Fruit fly (Drosophila melanogaster) whole organism, embryonic: ENCODE data around the gene CG5973.

Experiments used
- CG10321 ChIP-seq: fragments of 200-800 bp; sonication (Bioruptor generic); IDR thresholded peaks from 2 replicates; pipeline ENCODE4 v1.3.6; 2022; ENCODE audit warnings: missing biosample characterization, missing genetic modification characterization
- CG12104 ChIP-seq: fragments of 200-800 bp; sonication (Bioruptor generic); optimal IDR thresholded peaks from 3 replicates; lab custom pipeline; 2016; ENCODE audit warnings: missing biosample characterization, missing genetic modification characterization
- CG12219 ChIP-seq: fragments of 200-800 bp; sonication (Bioruptor generic); optimal IDR thresholded peaks from 3 replicates; lab custom pipeline; 2018; ENCODE audit warnings: missing biosample characterization, mild to moderate bottlenecking, missing genetic modification characterization
- CG1233 ChIP-seq: fragments of 200-800 bp; sonication (Bioruptor generic); optimal IDR thresholded peaks from 4 replicates; lab custom pipeline; 2018; ENCODE audit warnings: missing biosample characterization, mild to moderate bottlenecking, missing genetic modification characterization
- CG12659 ChIP-seq: fragments of 200-800 bp; sonication (Bioruptor generic); optimal IDR thresholded peaks from 3 replicates; lab custom pipeline; 2017; ENCODE audit warnings: mild to moderate bottlenecking, missing biosample characterization, missing genetic modification reagents, missing genetic modification characterization
- CG12744 ChIP-seq: fragments of 200-800 bp; sonication (Bioruptor generic); optimal IDR thresholded peaks from 2 replicates; lab custom pipeline; 2016; ENCODE audit warnings: missing biosample characterization, missing genetic modification characterization
- CG13287 ChIP-seq: fragments of 200-800 bp; sonication (Bioruptor generic); IDR thresholded peaks from 2 replicates; pipeline ENCODE4 v1.3.6; 2022; ENCODE audit warnings: missing biosample characterization, missing genetic modification characterization; ENCODE audit not compliant: partially characterized antibody
- CG14441 ChIP-seq: fragments of 200-800 bp; sonication (Bioruptor generic); IDR thresholded peaks from 2 replicates; pipeline ENCODE4 v1.3.6; 2022; ENCODE audit warnings: missing biosample characterization, missing genetic modification characterization
- CG17359 ChIP-seq: fragments of 200-800 bp; sonication (Bioruptor generic); optimal IDR thresholded peaks from 3 replicates; lab custom pipeline; 2018; ENCODE audit warnings: missing biosample characterization, mild to moderate bottlenecking, missing genetic modification characterization, moderate library complexity
- CG17802 ChIP-seq: fragments of 200-800 bp; sonication (Bioruptor generic); optimal IDR thresholded peaks from 2 replicates; lab custom pipeline; 2018; ENCODE audit warnings: missing biosample characterization, mild to moderate bottlenecking, missing genetic modification characterization, moderate library complexity
- CG17912 ChIP-seq: fragments of 200-800 bp; sonication (Bioruptor generic); optimal IDR thresholded peaks from 2 replicates; lab custom pipeline; 2018; ENCODE audit warnings: missing biosample characterization, mild to moderate bottlenecking, missing genetic modification characterization
- CG2712 ChIP-seq: fragments of 200-800 bp; optimal IDR thresholded peaks from 3 replicates; lab custom pipeline; 2019; ENCODE audit warnings: missing biosample characterization, mild to moderate bottlenecking, missing genetic modification characterization, moderate library complexity
- CG2889 ChIP-seq: fragments of 200-800 bp; sonication (Bioruptor generic); IDR thresholded peaks from 3 replicates; pipeline ENCODE4 v1.3.6; 2022; ENCODE audit warnings: missing biosample characterization, missing genetic modification characterization
- CG30020 ChIP-seq: fragments of 200-800 bp; optimal IDR thresholded peaks from 2 replicates; lab custom pipeline; 2019; ENCODE audit warnings: missing biosample characterization, mild to moderate bottlenecking, missing genetic modification characterization, moderate library complexity
- CG31388 ChIP-seq: fragments of 200-800 bp; sonication (Bioruptor generic); optimal IDR thresholded peaks from 2 replicates; lab custom pipeline; 2016; ENCODE audit warnings: missing biosample characterization, missing genetic modification characterization
- CG32772 ChIP-seq: fragments of 200-800 bp; sonication (Bioruptor generic); IDR thresholded peaks from 2 replicates; pipeline ENCODE4 v1.3.6; 2022; ENCODE audit warnings: missing biosample characterization, missing genetic modification characterization
- CG3838 ChIP-seq: fragments of 200-800 bp; sonication (Bioruptor generic); optimal IDR thresholded peaks from 3 replicates; lab custom pipeline; 2016; ENCODE audit warnings: missing biosample characterization, missing genetic modification characterization
- CG3847 ChIP-seq: fragments of 200-800 bp; sonication (Bioruptor generic); IDR thresholded peaks from 2 replicates; pipeline ENCODE4 v1.3.6; 2022; ENCODE audit warnings: missing biosample characterization, missing genetic modification characterization
- CG4404 ChIP-seq: fragments of 200-800 bp; sonication (Bioruptor generic); IDR thresholded peaks from 2 replicates; pipeline ENCODE4 v1.3.6; 2022; ENCODE audit warnings: missing biosample characterization, missing genetic modification characterization
- CG6254 ChIP-seq: fragments of 200-800 bp; sonication (Bioruptor generic); optimal IDR thresholded peaks from 3 replicates; lab custom pipeline; 2017; ENCODE audit warnings: mild to moderate bottlenecking, missing biosample characterization, missing genetic modification reagents, missing genetic modification characterization
- CG6813 ChIP-seq: fragments of 200-800 bp; sonication (Bioruptor generic); optimal IDR thresholded peaks from 2 replicates; lab custom pipeline; 2017; ENCODE audit warnings: missing biosample characterization, missing genetic modification characterization, mild to moderate bottlenecking, moderate library complexity, missing genetic modification reagents
- CG7786 ChIP-seq: fragments of 200-800 bp; sonication (Bioruptor generic); optimal IDR thresholded peaks from 2 replicates; lab custom pipeline; 2016; ENCODE audit warnings: missing biosample characterization, missing genetic modification characterization
- CG9817 ChIP-seq: fragments of 200-800 bp; sonication (Bioruptor generic); optimal IDR thresholded peaks from 2 replicates; lab custom pipeline; 2018; ENCODE audit warnings: missing biosample characterization, mild to moderate bottlenecking, missing genetic modification characterization, moderate library complexity
- CrebB ChIP-seq: fragments of 200-800 bp; sonication (Bioruptor generic); optimal IDR thresholded peaks from 3 replicates; lab custom pipeline; 2018; ENCODE audit warnings: missing biosample characterization, mild to moderate bottlenecking, missing genetic modification characterization
- Ets97D ChIP-seq: fragments of 200-800 bp; sonication (Bioruptor generic); optimal IDR thresholded peaks from 3 replicates; lab custom pipeline; 2016; ENCODE audit warnings: missing biosample characterization, missing genetic modification characterization
- HmgD ChIP-seq: fragments of 200-800 bp; sonication (Bioruptor generic); optimal IDR thresholded peaks from 3 replicates; lab custom pipeline; 2016; ENCODE audit warnings: missing biosample characterization, missing genetic modification characterization
- Lim3 ChIP-seq: fragments of 200-800 bp; sonication (Bioruptor generic); IDR thresholded peaks from 2 replicates; pipeline ENCODE4 v1.3.6; 2022; ENCODE audit warnings: missing biosample characterization, missing genetic modification characterization
- Lpt ChIP-seq: fragments of >200 bp; optimal IDR thresholded peaks from 2 replicates; lab custom pipeline; 2018; ENCODE audit warnings: missing biosample characterization, missing genetic modification characterization
- Neu2 ChIP-seq: fragments of 200-800 bp; sonication (Bioruptor generic); optimal IDR thresholded peaks from 3 replicates; lab custom pipeline; 2016; ENCODE audit warnings: missing biosample characterization, missing genetic modification characterization, borderline replicate concordance
- Optix ChIP-seq: fragments of 200-800 bp; sonication (Bioruptor generic); IDR thresholded peaks from 3 replicates; pipeline ENCODE4 v1.3.6; 2022; ENCODE audit warnings: missing biosample characterization, missing genetic modification characterization
- Side ChIP-seq: fragments of 200-800 bp; sonication (Bioruptor generic); optimal IDR thresholded peaks from 2 replicates; lab custom pipeline; 2016; ENCODE audit warnings: missing biosample characterization, missing genetic modification characterization
- TFAM ChIP-seq: fragments of 200-800 bp; sonication (Bioruptor generic); optimal IDR thresholded peaks from 2 replicates; lab custom pipeline; 2017; ENCODE audit warnings: missing biosample characterization, missing genetic modification characterization, inconsistent platforms
- Xrp1 ChIP-seq: fragments of 200-800 bp; sonication (Bioruptor generic); IDR thresholded peaks from 2 replicates; pipeline ENCODE4 v1.3.6; 2022; ENCODE audit warnings: missing biosample characterization, missing genetic modification characterization
- ab ChIP-seq: fragments of 200-800 bp; sonication (Bioruptor generic); optimal IDR thresholded peaks from 2 replicates; lab custom pipeline; 2016; ENCODE audit warnings: missing biosample characterization, missing genetic modification characterization
- br ChIP-seq: fragments of >200 bp; optimal IDR thresholded peaks from 2 replicates; lab custom pipeline; 2017
- cas ChIP-seq: fragments of 200-800 bp; sonication (Bioruptor generic); IDR thresholded peaks from 2 replicates; pipeline ENCODE4 v1.3.6; 2022; ENCODE audit warnings: missing biosample characterization, missing genetic modification characterization
- chm ChIP-seq: fragments of 200-800 bp; sonication (Bioruptor generic); IDR thresholded peaks from 2 replicates; pipeline ENCODE4 v1.3.6; 2022; ENCODE audit warnings: missing biosample characterization, missing genetic modification characterization
- dati ChIP-seq: fragments of 200-800 bp; sonication (Bioruptor generic); IDR thresholded peaks from 2 replicates; pipeline ENCODE4 v1.3.6; 2022; ENCODE audit warnings: missing biosample characterization, missing genetic modification characterization
- ftz-f1 ChIP-seq: fragments of 200-800 bp; sonication (Bioruptor generic); optimal IDR thresholded peaks from 2 replicates; lab custom pipeline; 2016; ENCODE audit warnings: missing biosample characterization, missing genetic modification characterization
- insv ChIP-seq, 2 experiments: fragments of 200-800 bp; sonication (Bioruptor generic); optimal IDR thresholded peaks; 3 replicates each; lab custom pipeline; 2016 to 2018; ENCODE audit warnings: missing biosample characterization in 2 of 2, missing genetic modification characterization in 2 of 2
- kay ChIP-seq: fragments of 200-800 bp; sonication (Bioruptor generic); optimal IDR thresholded peaks from 2 replicates; lab custom pipeline; 2016; ENCODE audit warnings: missing biosample characterization, missing genetic modification characterization
- lbe ChIP-seq: fragments of 200-800 bp; sonication (Bioruptor generic); optimal IDR thresholded peaks from 2 replicates; lab custom pipeline; 2016; ENCODE audit warnings: missing biosample characterization, mild to moderate bottlenecking, missing genetic modification characterization
- nom ChIP-seq: fragments of 200-800 bp; sonication (Bioruptor generic); optimal IDR thresholded peaks from 2 replicates; lab custom pipeline; 2017; ENCODE audit warnings: missing biosample characterization, missing genetic modification characterization, mild to moderate bottlenecking, moderate library complexity, missing genetic modification reagents
- pnt ChIP-seq: fragments of 200-800 bp; sonication (Bioruptor generic); optimal IDR thresholded peaks from 3 replicates; lab custom pipeline; 2016; ENCODE audit warnings: missing biosample characterization, missing genetic modification characterization
- pum ChIP-seq: fragments of 200-800 bp; sonication (Bioruptor generic); optimal IDR thresholded peaks from 2 replicates; lab custom pipeline; 2016; ENCODE audit warnings: missing biosample characterization, missing genetic modification characterization
- slp2 ChIP-seq: fragments of 200-800 bp; sonication (Bioruptor generic); optimal IDR thresholded peaks from 2 replicates; lab custom pipeline; 2016; ENCODE audit warnings: missing biosample characterization, missing genetic modification characterization
- toy ChIP-seq: fragments of 200-800 bp; sonication (Bioruptor generic); IDR thresholded peaks from 2 replicates; pipeline ENCODE4 v1.3.6; 2022; ENCODE audit warnings: missing biosample characterization, missing genetic modification characterization
- ttk ChIP-seq: fragments of 200-800 bp; sonication (Bioruptor generic); IDR thresholded peaks from 2 replicates; pipeline ENCODE4 v2.1.2; 2022; ENCODE audit warnings: missing biosample characterization, missing genetic modification characterization
- usp ChIP-seq: fragments of >200 bp; optimal IDR thresholded peaks from 2 replicates; lab custom pipeline; 2017; ENCODE audit warnings: missing biosample characterization, missing genetic modification characterization
- wdn ChIP-seq: fragments of 200-800 bp; sonication (Bioruptor generic); IDR thresholded peaks from 2 replicates; pipeline ENCODE4 v1.3.6; 2022; ENCODE audit warnings: missing biosample characterization, missing genetic modification characterization
- yki ChIP-seq: fragments of >200 bp; optimal IDR thresholded peaks from 3 replicates; lab custom pipeline; 2018
- zfh1 ChIP-seq: fragments of 200-800 bp; sonication (Bioruptor generic); IDR thresholded peaks from 3 replicates; pipeline ENCODE4 v1.3.6; 2022; ENCODE audit warnings: missing biosample characterization, missing genetic modification characterization

CG5973 gene

dm6 chr2L:7426326-7427066, 10.8 kb upstream of the CG5973 start, which contains the start of gene muc (continued):
- TF ChIP-seq Xrp1 (GFP tag; lab: Robert Waterston, UW) (peak; percentile 41; the same call in 1 of the 2 replicates), Ets97D (peak; percentile 62), dati (GFP tag; lab: Robert Waterston, UW) (no peak), CG14441 (GFP tag; lab: Robert Waterston, UW) (peak; percentile 24; the same call in 1 of the 2 replicates), Lim3 (GFP tag; lab: Robert Waterston, UW) (no peak), CG17912 (GFP tag; lab: Kevin White, UChicago) (no peak), TFAM (GFP tag; lab: Kevin White, UChicago) (no peak), CG12104 (GFP tag; lab: Kevin White, UChicago) (peak; percentile 30), CG17802 (tag; lab: Kevin White, UChicago) (peak; percentile 79), CG12219 (GFP tag; lab: Kevin White, UChicago) (no peak), CG2712 (tag; lab: Kevin White, UChicago) (peak; percentile 54), HmgD (peak; percentile 10), CG30020 (tag; lab: Kevin White, UChicago) (peak; percentile 94), CG12744 (GFP tag; lab: Kevin White, UChicago) (no peak), CG3847 (GFP tag; lab: Robert Waterston, UW) (peak; percentile 48; the same call in 1 of the 2 replicates), CG2889 (GFP tag; lab: Robert Waterston, UW) (no peak), CG31388 (GFP tag; lab: Kevin White, UChicago) (no peak), CG6254 (GFP tag; lab: Kevin White, UChicago) (no peak), chm (peak; percentile 59; the same call in 1 of the 2 replicates), CG12659 (GFP tag; lab: Kevin White, UChicago) (peak; percentile 77), CG3838 (GFP tag; lab: Kevin White, UChicago) (no peak), cas (GFP tag; lab: Robert Waterston, UW) (no peak), CG6813 (GFP tag; lab: Kevin White, UChicago) (no peak), Side (GFP tag; lab: Kevin White, UChicago) (no peak), CG17359 (tag; lab: Kevin White, UChicago) (peak; percentile 41), ttk (GFP tag; lab: Robert Waterston, UW) (no peak), toy (GFP tag; lab: Robert Waterston, UW) (no peak), Optix (GFP tag; lab: Robert Waterston, UW) (no peak), CrebB (tag; lab: Kevin White, UChicago) (no peak), zfh1 (GFP tag; lab: Robert Waterston, UW) (no peak), CG1233 (GFP tag; lab: Kevin White, UChicago) (no peak), ftz-f1 (GFP tag; lab: Kevin White, UChicago) (no peak), slp2 (GFP tag; lab: Kevin White, UChicago) (no peak), nom (GFP tag; lab: Kevin White, UChicago) (no peak), insv (GFP tag; optimal IDR thresholded peaks at IDR 0.05; lab: Kevin White, UChicago) (peak; percentile 52 to 94), ab (GFP tag; lab: Kevin White, UChicago) (no peak), CG7786 (no peak), yki (no peak), CG32772 (0 out of 2 replicates have a peak, but pooled peaks have one; percentile 13), CG4404 (GFP tag; lab: Robert Waterston, UW) (no peak), CG10321 (GFP tag; lab: Robert Waterston, UW) (no peak), usp (no peak), CG9817 (tag; lab: Kevin White, UChicago) (peak; percentile 47), lbe (peak; percentile 38), Neu2 (no peak), CG13287 (GFP tag; lab: Robert Waterston, UW) (peak; percentile 70), wdn (GFP tag; lab: Robert Waterston, UW) (no peak), pnt (GFP tag; lab: Kevin White, UChicago) (no peak), kay (GFP tag; lab: Kevin White, UChicago) (no peak), br (lab: Kevin White, UChicago) (no peak), pum (peak; percentile 11), Lpt (no peak)
